Fruit fly (Drosophila melanogaster) whole organism, embryonic: Measurements from ENCODE around the gene slmb.

Source experiments
- Antp ChIP-seq: fragments of 200-800 bp; sonication (Bioruptor generic); optimal IDR thresholded peaks from 3 replicates; lab custom pipeline; 2016; ENCODE audit warnings: missing biosample characterization, missing genetic modification characterization
- Blimp-1 ChIP-seq: fragments of 200-800 bp; sonication (Bioruptor generic); optimal IDR thresholded peaks from 3 replicates; lab custom pipeline; 2018; ENCODE audit warnings: missing biosample characterization, missing genetic modification characterization, mild to moderate bottlenecking, moderate library complexity, missing genetic modification reagents
- CG10979 ChIP-seq: fragments of 200-800 bp; sonication (Bioruptor generic); optimal IDR thresholded peaks from 2 replicates; lab custom pipeline; 2018; ENCODE audit warnings: missing biosample characterization, mild to moderate bottlenecking, missing genetic modification characterization, moderate library complexity
- CG11093 ChIP-seq: fragments of 200-800 bp; sonication (Bioruptor generic); IDR thresholded peaks from 3 replicates; pipeline ENCODE4 v1.3.6; 2022; ENCODE audit warnings: missing biosample characterization, missing genetic modification characterization
- CG12391 ChIP-seq: fragments of 200-800 bp; sonication (Bioruptor generic); optimal IDR thresholded peaks from 3 replicates; lab custom pipeline; 2018; ENCODE audit warnings: missing biosample characterization, mild to moderate bottlenecking, missing genetic modification characterization, moderate library complexity
- CG12769 ChIP-seq: fragments of 200-800 bp; sonication (Bioruptor generic); optimal IDR thresholded peaks from 2 replicates; lab custom pipeline; 2019; ENCODE audit warnings: missing biosample characterization, mild to moderate bottlenecking, missing genetic modification characterization, moderate library complexity
- CG12942 ChIP-seq: fragments of 200-800 bp; sonication (Bioruptor generic); optimal IDR thresholded peaks from 3 replicates; lab custom pipeline; 2016; ENCODE audit warnings: missing biosample characterization, missing genetic modification characterization
- CG13287 ChIP-seq: fragments of 200-800 bp; sonication (Bioruptor generic); IDR thresholded peaks from 2 replicates; pipeline ENCODE4 v1.3.6; 2022; ENCODE audit warnings: missing biosample characterization, missing genetic modification characterization; ENCODE audit not compliant: partially characterized antibody
- CG15269 ChIP-seq: fragments of 200-800 bp; sonication (Bioruptor generic); optimal IDR thresholded peaks from 2 replicates; lab custom pipeline; 2018; ENCODE audit warnings: missing biosample characterization, mild to moderate bottlenecking, missing genetic modification characterization, moderate library complexity
- CG16779 ChIP-seq: fragments of 200-800 bp; sonication (Bioruptor generic); IDR thresholded peaks from 2 replicates; pipeline ENCODE4 v1.3.6; 2022; ENCODE audit warnings: missing biosample characterization, missing genetic modification characterization
- CG18476 ChIP-seq: fragments of 200-800 bp; sonication (Bioruptor generic); optimal IDR thresholded peaks from 2 replicates; lab custom pipeline; 2016; ENCODE audit warnings: missing biosample characterization, mild to moderate bottlenecking, missing genetic modification characterization
- CG30403 ChIP-seq: fragments of 200-800 bp; sonication (Bioruptor generic); optimal IDR thresholded peaks from 3 replicates; lab custom pipeline; 2016; ENCODE audit warnings: missing biosample characterization, missing genetic modification characterization
- CG6689 ChIP-seq: fragments of 200-800 bp; sonication (Bioruptor generic); IDR thresholded peaks from 2 replicates; pipeline ENCODE4 v1.3.6; 2022; ENCODE audit warnings: missing biosample characterization, missing genetic modification characterization
- CG7372 ChIP-seq: fragments of 200-800 bp; sonication (Bioruptor generic); IDR thresholded peaks from 2 replicates; pipeline ENCODE4 v1.3.6; 2022; ENCODE audit warnings: missing biosample characterization, missing genetic modification characterization
- CG7786 ChIP-seq: fragments of 200-800 bp; sonication (Bioruptor generic); optimal IDR thresholded peaks from 2 replicates; lab custom pipeline; 2016; ENCODE audit warnings: missing biosample characterization, missing genetic modification characterization
- CG8388 ChIP-seq: fragments of 200-800 bp; sonication (Bioruptor generic); optimal IDR thresholded peaks from 2 replicates; lab custom pipeline; 2019; ENCODE audit warnings: missing biosample characterization, mild to moderate bottlenecking, missing genetic modification characterization, moderate library complexity
- CG9817 ChIP-seq: fragments of 200-800 bp; sonication (Bioruptor generic); optimal IDR thresholded peaks from 2 replicates; lab custom pipeline; 2018; ENCODE audit warnings: missing biosample characterization, mild to moderate bottlenecking, missing genetic modification characterization, moderate library complexity
- CkIIα-i1 ChIP-seq: fragments of 200-800 bp; sonication (Bioruptor generic); IDR thresholded peaks from 2 replicates; pipeline ENCODE4 v1.3.6; 2022; ENCODE audit warnings: missing biosample characterization, missing genetic modification characterization
- Doc2 ChIP-seq: fragments of 200-800 bp; sonication (Bioruptor generic); IDR thresholded peaks from 2 replicates; pipeline ENCODE4 v1.3.6; 2022; ENCODE audit warnings: missing biosample characterization, missing genetic modification characterization
- Hmr ChIP-seq: fragments of 200-800 bp; sonication (Bioruptor generic); optimal IDR thresholded peaks from 3 replicates; lab custom pipeline; 2017; ENCODE audit warnings: mild to moderate bottlenecking, missing biosample characterization, missing genetic modification reagents, missing genetic modification characterization
- Hr3 ChIP-seq: fragments of 200-800 bp; sonication (Bioruptor generic); optimal IDR thresholded peaks from 3 replicates; lab custom pipeline; 2016; ENCODE audit warnings: missing biosample characterization, missing genetic modification characterization
- Hr51 ChIP-seq, 2 experiments: fragments of 200-800 bp; sonication (Bioruptor generic); optimal IDR thresholded peaks; 2 replicates in 1 of 2; 3 replicates in 1 of 2; lab custom pipeline; 2016 to 2018; ENCODE audit warnings: missing biosample characterization in 2 of 2, missing genetic modification characterization in 2 of 2, mild to moderate bottlenecking in 1 of 2, moderate library complexity in 1 of 2
- Hsf ChIP-seq: fragments of 200-800 bp; sonication (Bioruptor generic); optimal IDR thresholded peaks from 3 replicates; lab custom pipeline; 2016; ENCODE audit warnings: missing biosample characterization, missing genetic modification characterization
- MTF-1 ChIP-seq: fragments of 200-800 bp; sonication (Bioruptor generic); optimal IDR thresholded peaks from 2 replicates; lab custom pipeline; 2018; ENCODE audit warnings: missing biosample characterization, mild to moderate bottlenecking, missing genetic modification characterization, borderline replicate concordance
- PHDP ChIP-seq: fragments of 200-800 bp; sonication (Bioruptor generic); optimal IDR thresholded peaks from 3 replicates; lab custom pipeline; 2018; ENCODE audit warnings: missing biosample characterization, mild to moderate bottlenecking, missing genetic modification characterization, moderate library complexity
- Trl ChIP-seq, 3 experiments: fragments of >200 bp in 2 of 3; fragments of 200-800 bp in 1 of 3; sonication (Bioruptor generic) in 1 of 3; optimal IDR thresholded peaks; 2 replicates in 1 of 3; 3 replicates in 2 of 3; lab custom pipeline; 2016 to 2017; ENCODE audit warnings: missing biosample characterization in 1 of 3, missing genetic modification characterization in 1 of 3
- Xbp1 ChIP-seq: fragments of 200-800 bp; sonication (Bioruptor generic); optimal IDR thresholded peaks from 3 replicates; lab custom pipeline; 2016; ENCODE audit warnings: missing biosample characterization, mild to moderate bottlenecking, missing genetic modification characterization
- YL-1 ChIP-seq: fragments of 200-800 bp; sonication (Bioruptor generic); optimal IDR thresholded peaks from 3 replicates; lab custom pipeline; 2017; ENCODE audit warnings: missing biosample characterization, mild to moderate bottlenecking, missing genetic modification characterization
- az2 ChIP-seq: fragments of 200-800 bp; sonication (Bioruptor generic); optimal IDR thresholded peaks from 3 replicates; lab custom pipeline; 2016; ENCODE audit warnings: missing biosample characterization, missing genetic modification characterization
- chif ChIP-seq, 2 experiments: fragments of 200-800 bp; sonication (Bioruptor generic); optimal IDR thresholded peaks; 3 replicates each; lab custom pipeline; 2016; ENCODE audit warnings: missing biosample characterization in 2 of 2, missing genetic modification characterization in 2 of 2
- ci ChIP-seq: fragments of 200-800 bp; sonication (Bioruptor generic); IDR thresholded peaks from 3 replicates; pipeline ENCODE4 v1.3.6; 2022; ENCODE audit warnings: missing biosample characterization, missing genetic modification characterization
- crol ChIP-seq: fragments of 200-800 bp; sonication (Bioruptor generic); IDR thresholded peaks from 2 replicates; pipeline ENCODE4 v1.3.6; 2022; ENCODE audit warnings: missing biosample characterization, missing genetic modification characterization
- dpn ChIP-seq, 2 experiments: fragments of 200-800 bp; sonication (Bioruptor generic); optimal IDR thresholded peaks; 3 replicates each; lab custom pipeline; 2016; ENCODE audit warnings: missing biosample characterization in 2 of 2, missing genetic modification characterization in 2 of 2
- esg ChIP-seq: fragments of 200-800 bp; sonication (Bioruptor generic); conservative IDR thresholded peaks from 2 replicates; pipeline ENCODE4 v1.3.6; 2022; ENCODE audit warnings: missing biosample characterization, missing genetic modification characterization
- fd96Cb ChIP-seq: fragments of 200-800 bp; sonication (Bioruptor generic); optimal IDR thresholded peaks from 2 replicates; lab custom pipeline; 2018; ENCODE audit warnings: missing biosample characterization, mild to moderate bottlenecking, missing genetic modification characterization, moderate library complexity
- gem ChIP-seq: fragments of 200-800 bp; sonication (Bioruptor generic); optimal IDR thresholded peaks from 2 replicates; lab custom pipeline; 2019; ENCODE audit warnings: missing biosample characterization, mild to moderate bottlenecking, missing genetic modification characterization, moderate library complexity
- grau ChIP-seq: fragments of 200-800 bp; optimal IDR thresholded peaks from 3 replicates; lab custom pipeline; 2019; ENCODE audit warnings: missing biosample characterization, mild to moderate bottlenecking, missing genetic modification characterization, moderate library complexity
- gt ChIP-seq: fragments of 200-800 bp; sonication (Bioruptor generic); IDR thresholded peaks from 2 replicates; pipeline ENCODE4 v1.3.6; 2022; ENCODE audit warnings: missing biosample characterization, missing genetic modification characterization
- inv ChIP-seq: fragments of 200-800 bp; sonication (Bioruptor generic); IDR thresholded peaks from 2 replicates; pipeline ENCODE4 v1.3.6; 2022; ENCODE audit warnings: missing biosample characterization, missing genetic modification characterization; ENCODE audit not compliant: partially characterized antibody
- jumu ChIP-seq: fragments of 200-800 bp; sonication (Bioruptor generic); optimal IDR thresholded peaks from 3 replicates; lab custom pipeline; 2016; ENCODE audit warnings: missing biosample characterization, missing genetic modification characterization
- kay ChIP-seq: fragments of 200-800 bp; sonication (Bioruptor generic); optimal IDR thresholded peaks from 2 replicates; lab custom pipeline; 2016; ENCODE audit warnings: missing biosample characterization, missing genetic modification characterization
- phol ChIP-seq: fragments of 200-800 bp; sonication (Bioruptor generic); optimal IDR thresholded peaks from 3 replicates; lab custom pipeline; 2018; ENCODE audit warnings: missing biosample characterization, mild to moderate bottlenecking, missing genetic modification characterization, moderate library complexity
- row ChIP-seq: fragments of 200-800 bp; sonication (Bioruptor generic); IDR thresholded peaks from 3 replicates; pipeline ENCODE4 v1.3.6; 2022; ENCODE audit warnings: missing biosample characterization, missing genetic modification characterization
- sd ChIP-seq: fragments of 200-800 bp; sonication (Bioruptor generic); optimal IDR thresholded peaks from 3 replicates; lab custom pipeline; 2018; ENCODE audit warnings: missing biosample characterization, mild to moderate bottlenecking, missing genetic modification characterization, moderate library complexity
- slbo ChIP-seq: fragments of 200-800 bp; sonication (Bioruptor generic); IDR thresholded peaks from 2 replicates; pipeline ENCODE4 v1.3.6; 2022; ENCODE audit warnings: missing biosample characterization, missing genetic modification characterization
- tgo ChIP-seq: fragments of 200-800 bp; sonication (Bioruptor generic); IDR thresholded peaks from 3 replicates; pipeline ENCODE4 v1.3.6; 2022; ENCODE audit warnings: missing biosample characterization, missing genetic modification characterization
- toy ChIP-seq: fragments of 200-800 bp; sonication (Bioruptor generic); IDR thresholded peaks from 2 replicates; pipeline ENCODE4 v1.3.6; 2022; ENCODE audit warnings: missing biosample characterization, missing genetic modification characterization
- unpg ChIP-seq: fragments of 200-800 bp; sonication (Bioruptor generic); optimal IDR thresholded peaks from 3 replicates; lab custom pipeline; 2018; ENCODE audit warnings: missing biosample characterization, mild to moderate bottlenecking, missing genetic modification characterization, moderate library complexity
- vfl ChIP-seq: fragments of 200-800 bp; sonication (Bioruptor generic); optimal IDR thresholded peaks from 2 replicates; lab custom pipeline; 2016; ENCODE audit warnings: missing biosample characterization, missing genetic modification characterization

Gene slmb

dm6 chr3R:21094292-21094691 lies 33.0 kb downstream of the slmb start:
- TF ChIP-seq CG16779: no peak
- TF ChIP-seq crol (GFP tag; lab: Robert Waterston, UW): peak; percentile 87
- no peak for TF ChIP-seq CG11093 (GFP tag; lab: Robert Waterston, UW)
- TF ChIP-seq MTF-1 (GFP tag; lab: Kevin White, UChicago): no peak
- TF ChIP-seq Trl (optimal IDR thresholded peaks at IDR 0.05; lab: Kevin White, UChicago): peak; percentile 5 to 53
- TF ChIP-seq Trl (GFP tag; optimal IDR thresholded peaks at IDR 0.05; lab: Kevin White, UChicago): no peak
- peak; percentile 33 for TF ChIP-seq kay (GFP tag; lab: Kevin White, UChicago)
- TF ChIP-seq CkIIα-i1 (GFP tag; lab: Robert Waterston, UW): no peak
- no peak for TF ChIP-seq gt (GFP tag; lab: Robert Waterston, UW)
- TF ChIP-seq CG6689 (GFP tag; lab: Robert Waterston, UW): no peak
- peak; percentile 93 for TF ChIP-seq Blimp-1
- no peak for TF ChIP-seq slbo (GFP tag; lab: Robert Waterston, UW)
- no peak for TF ChIP-seq CG7786
- TF ChIP-seq, all 482 proteins: peak for 4

dm6 chr3R:21092829-21093228 lies 34.5 kb downstream of the slmb start:
- TF ChIP-seq CG7372 (GFP tag; lab: Robert Waterston, UW): no peak
- TF ChIP-seq Hr51 (GFP tag; optimal IDR thresholded peaks at IDR 0.05; lab: Kevin White, UChicago): peak in 1 of 2 experiments; percentile 39
- TF ChIP-seq PHDP (tag; lab: Kevin White, UChicago): peak; percentile 11
- TF ChIP-seq sd (tag; lab: Kevin White, UChicago): peak; percentile 16
- TF ChIP-seq CG12942: peak; percentile 10
- no peak for TF ChIP-seq Hmr (GFP tag; lab: Kevin White, UChicago)
- TF ChIP-seq YL-1 (GFP tag; lab: Kevin White, UChicago): no peak
- TF ChIP-seq CG12769 (tag; lab: Kevin White, UChicago): peak; percentile 20
- no peak for TF ChIP-seq esg
- peak; percentile 1 for TF ChIP-seq Hr3 (GFP tag; lab: Kevin White, UChicago)
- no peak for TF ChIP-seq tgo (GFP tag; lab: Robert Waterston, UW)
- no peak for TF ChIP-seq CG10979
- TF ChIP-seq jumu (GFP tag; lab: Kevin White, UChicago): no peak
- peak; percentile 16 for TF ChIP-seq grau (tag; lab: Kevin White, UChicago)
- TF ChIP-seq CG30403 (GFP tag; lab: Kevin White, UChicago): peak; percentile 5
- TF ChIP-seq CG9817 (tag; lab: Kevin White, UChicago): no peak
- peak in 1 of 2 experiments; percentile 5 for TF ChIP-seq chif (GFP tag; optimal IDR thresholded peaks at IDR 0.05; lab: Kevin White, UChicago)
- TF ChIP-seq az2 (GFP tag; lab: Kevin White, UChicago): no peak
- TF ChIP-seq gem (tag; lab: Kevin White, UChicago): peak; percentile 52
- TF ChIP-seq unpg (GFP tag; lab: Kevin White, UChicago): peak; percentile 31
- TF ChIP-seq inv: no peak
- TF ChIP-seq CG15269 (tag; lab: Kevin White, UChicago): peak; percentile 5
- peak; percentile 11 for TF ChIP-seq CG12391 (tag; lab: Kevin White, UChicago)
- TF ChIP-seq phol (tag; lab: Kevin White, UChicago): no peak
- TF ChIP-seq CG8388: peak; percentile 0
- TF ChIP-seq toy (GFP tag; lab: Robert Waterston, UW): no peak
- peak; percentile 4 for TF ChIP-seq Antp (GFP tag; lab: Kevin White, UChicago)
- TF ChIP-seq vfl (GFP tag; lab: Kevin White, UChicago): no peak
- peak; percentile 41; the same call in 2 of the 3 replicates for TF ChIP-seq row (GFP tag; lab: Robert Waterston, UW)
- no peak for TF ChIP-seq CG13287 (GFP tag; lab: Robert Waterston, UW)
- peak; percentile 20 for TF ChIP-seq Xbp1 (GFP tag; lab: Kevin White, UChicago)
- TF ChIP-seq Doc2: no peak
- peak in 1 of 2 experiments; percentile 29 for TF ChIP-seq dpn (GFP tag; optimal IDR thresholded peaks at IDR 0.05; lab: Kevin White, UChicago)
- TF ChIP-seq ci (GFP tag; lab: Robert Waterston, UW): 0 out of 3 replicates have a peak, but pooled peaks have one; percentile 46
- no peak for TF ChIP-seq fd96Cb
- TF ChIP-seq CG18476 (GFP tag; lab: Kevin White, UChicago): no peak
- peak; percentile 4 for TF ChIP-seq Hsf (GFP tag; lab: Kevin White, UChicago)
